Fruit fly (Drosophila melanogaster) whole organism, embryonic: ENCODE results near the gene CG12784.

Source experiments
- Atf6 ChIP-seq: fragments of 200-800 bp; sonication (Bioruptor generic); IDR thresholded peaks from 2 replicates; pipeline ENCODE4 v1.3.6; 2022; ENCODE audit warnings: missing biosample characterization, missing genetic modification characterization
- Awh ChIP-seq: fragments of 200-800 bp; sonication (Bioruptor generic); IDR thresholded peaks from 2 replicates; pipeline ENCODE4, ENCODE4 v1.3.6; 2022; ENCODE audit warnings: missing biosample characterization, missing genetic modification characterization
- CG10431 ChIP-seq: fragments of 200-800 bp; sonication (Bioruptor generic); optimal IDR thresholded peaks from 3 replicates; lab custom pipeline; 2018; ENCODE audit warnings: missing biosample characterization, mild to moderate bottlenecking, missing genetic modification characterization
- CG11093 ChIP-seq: fragments of 200-800 bp; sonication (Bioruptor generic); IDR thresholded peaks from 3 replicates; pipeline ENCODE4 v1.3.6; 2022; ENCODE audit warnings: missing biosample characterization, missing genetic modification characterization
- CG14014 ChIP-seq: fragments of 200-800 bp; sonication (Bioruptor generic); IDR thresholded peaks from 2 replicates; pipeline ENCODE4 v1.3.6; 2022; ENCODE audit warnings: missing biosample characterization, missing genetic modification characterization
- CG14965 ChIP-seq: fragments of 200-800 bp; sonication (Bioruptor generic); optimal IDR thresholded peaks from 2 replicates; lab custom pipeline; 2016; ENCODE audit warnings: missing biosample characterization, missing genetic modification characterization, borderline replicate concordance
- CG1529 ChIP-seq: fragments of 200-800 bp; sonication (Bioruptor generic); optimal IDR thresholded peaks from 3 replicates; lab custom pipeline; 2018; ENCODE audit warnings: missing biosample characterization, missing genetic modification characterization
- CG16779 ChIP-seq: fragments of 200-800 bp; sonication (Bioruptor generic); IDR thresholded peaks from 2 replicates; pipeline ENCODE4 v1.3.6; 2022; ENCODE audit warnings: missing biosample characterization, missing genetic modification characterization
- CG16813 ChIP-seq: fragments of 200-800 bp; sonication (Bioruptor generic); IDR thresholded peaks from 3 replicates; pipeline ENCODE4 v1.3.6; 2022; ENCODE audit warnings: missing biosample characterization, missing genetic modification characterization; ENCODE audit not compliant: partially characterized antibody
- CG16815 ChIP-seq: fragments of 200-800 bp; sonication (Bioruptor generic); optimal IDR thresholded peaks from 3 replicates; lab custom pipeline; 2017; ENCODE audit warnings: missing biosample characterization, mild to moderate bottlenecking, missing genetic modification characterization
- CG17328 ChIP-seq: fragments of 200-800 bp; sonication (Bioruptor generic); IDR thresholded peaks from 2 replicates; pipeline ENCODE4 v1.3.6; 2022; ENCODE audit warnings: missing biosample characterization, missing genetic modification characterization
- CG1792 ChIP-seq: fragments of 200-800 bp; sonication (Bioruptor generic); optimal IDR thresholded peaks from 2 replicates; lab custom pipeline; 2016; ENCODE audit warnings: missing biosample characterization, missing genetic modification characterization
- CG18619 ChIP-seq: fragments of 200-800 bp; sonication (Bioruptor generic); optimal IDR thresholded peaks from 3 replicates; lab custom pipeline; 2017; ENCODE audit warnings: missing biosample characterization, mild to moderate bottlenecking, missing genetic modification characterization
- CG2116 ChIP-seq: fragments of 200-800 bp; sonication (Bioruptor generic); optimal IDR thresholded peaks from 3 replicates; lab custom pipeline; 2018; ENCODE audit warnings: missing biosample characterization, mild to moderate bottlenecking, missing genetic modification characterization
- CG34376 ChIP-seq: fragments of 200-800 bp; sonication (Bioruptor generic); optimal IDR thresholded peaks from 2 replicates; lab custom pipeline; 2018; ENCODE audit warnings: missing biosample characterization, mild to moderate bottlenecking, missing genetic modification characterization
- CG3726 ChIP-seq: fragments of 200-800 bp; sonication (Bioruptor generic); IDR thresholded peaks from 3 replicates; pipeline ENCODE4, ENCODE4 v1.3.6; 2022; ENCODE audit warnings: missing biosample characterization, missing genetic modification characterization
- CG6175 ChIP-seq: fragments of 200-800 bp; sonication (Bioruptor generic); IDR thresholded peaks from 3 replicates; pipeline ENCODE4 v1.3.6; 2022; ENCODE audit warnings: missing biosample characterization, missing genetic modification characterization
- CG7928 ChIP-seq: fragments of 200-800 bp; sonication (Bioruptor generic); optimal IDR thresholded peaks from 2 replicates; lab custom pipeline; 2017; ENCODE audit warnings: missing biosample characterization, mild to moderate bottlenecking, missing genetic modification characterization
- Chrac-16 ChIP-seq: fragments of 200-800 bp; sonication (Bioruptor generic); optimal IDR thresholded peaks from 3 replicates; lab custom pipeline; 2016; ENCODE audit warnings: missing biosample characterization, missing genetic modification characterization
- CrebB ChIP-seq: fragments of 200-800 bp; sonication (Bioruptor generic); optimal IDR thresholded peaks from 3 replicates; lab custom pipeline; 2018; ENCODE audit warnings: missing biosample characterization, mild to moderate bottlenecking, missing genetic modification characterization
- Deaf1 ChIP-seq: fragments of 200-800 bp; optimal IDR thresholded peaks from 3 replicates; lab custom pipeline; 2019; ENCODE audit warnings: missing biosample characterization, mild to moderate bottlenecking, missing genetic modification characterization, moderate library complexity
- Dll ChIP-seq: fragments of 200-800 bp; sonication (Bioruptor generic); IDR thresholded peaks from 4 replicates; pipeline ENCODE4 v1.3.6; 2022; ENCODE audit warnings: missing biosample characterization, missing genetic modification characterization; ENCODE audit not compliant: partially characterized antibody
- Hmr ChIP-seq: fragments of 200-800 bp; sonication (Bioruptor generic); optimal IDR thresholded peaks from 3 replicates; lab custom pipeline; 2017; ENCODE audit warnings: mild to moderate bottlenecking, missing biosample characterization, missing genetic modification reagents, missing genetic modification characterization
- MTF-1 ChIP-seq: fragments of 200-800 bp; sonication (Bioruptor generic); optimal IDR thresholded peaks from 2 replicates; lab custom pipeline; 2018; ENCODE audit warnings: missing biosample characterization, mild to moderate bottlenecking, missing genetic modification characterization, borderline replicate concordance
- Myb ChIP-seq: fragments of 200-800 bp; sonication (Bioruptor generic); optimal IDR thresholded peaks from 2 replicates; lab custom pipeline; 2016; ENCODE audit warnings: missing biosample characterization, missing genetic modification characterization
- NC2β ChIP-seq: fragments of 200-800 bp; sonication (Bioruptor generic); optimal IDR thresholded peaks from 2 replicates; lab custom pipeline; 2016; ENCODE audit warnings: missing biosample characterization, missing genetic modification characterization
- Nf-YC ChIP-seq: fragments of 200-800 bp; optimal IDR thresholded peaks from 3 replicates; lab custom pipeline; 2019; ENCODE audit warnings: missing biosample characterization, mild to moderate bottlenecking, missing genetic modification characterization, moderate library complexity
- Side ChIP-seq: fragments of 200-800 bp; sonication (Bioruptor generic); optimal IDR thresholded peaks from 2 replicates; lab custom pipeline; 2016; ENCODE audit warnings: missing biosample characterization, missing genetic modification characterization
- Tbp ChIP-seq: fragments of >200 bp; optimal IDR thresholded peaks from 2 replicates; lab custom pipeline; 2018; ENCODE audit warnings: missing biosample characterization, missing genetic modification characterization
- Usf ChIP-seq: fragments of 200-800 bp; sonication (Bioruptor generic); optimal IDR thresholded peaks from 2 replicates; lab custom pipeline; 2017; ENCODE audit warnings: missing genotype, missing biosample characterization, missing genetic modification characterization
- Vsx1 ChIP-seq: fragments of 200-800 bp; sonication (Bioruptor generic); optimal IDR thresholded peaks from 2 replicates; lab custom pipeline; 2017; ENCODE audit warnings: missing biosample characterization, mild to moderate bottlenecking, missing genetic modification characterization, missing genetic modification reagents
- ato ChIP-seq: fragments of 200-800 bp; sonication (Bioruptor generic); IDR thresholded peaks from 2 replicates; pipeline ENCODE4 v1.3.6; 2022; ENCODE audit warnings: missing biosample characterization, missing genetic modification characterization; ENCODE audit not compliant: partially characterized antibody
- br ChIP-seq: fragments of >200 bp; optimal IDR thresholded peaks from 2 replicates; lab custom pipeline; 2017
- cad ChIP-seq: fragments of >200 bp; optimal IDR thresholded peaks from 2 replicates; lab custom pipeline; 2017; ENCODE audit warnings: missing biosample characterization, missing genetic modification characterization
- esg ChIP-seq: fragments of 200-800 bp; sonication (Bioruptor generic); conservative IDR thresholded peaks from 2 replicates; pipeline ENCODE4 v1.3.6; 2022; ENCODE audit warnings: missing biosample characterization, missing genetic modification characterization
- eyg ChIP-seq: fragments of 200-800 bp; sonication (Bioruptor generic); optimal IDR thresholded peaks from 3 replicates; lab custom pipeline; 2016; ENCODE audit warnings: missing biosample characterization, missing genetic modification characterization
- fu2 ChIP-seq: fragments of 200-800 bp; sonication (Bioruptor generic); optimal IDR thresholded peaks from 2 replicates; lab custom pipeline; 2016; ENCODE audit warnings: missing biosample characterization, missing genetic modification characterization
- gcm2 ChIP-seq: fragments of 200-800 bp; sonication (Bioruptor generic); optimal IDR thresholded peaks from 2 replicates; lab custom pipeline; 2016; ENCODE audit warnings: missing biosample characterization, missing genetic modification characterization
- gsb ChIP-seq: fragments of 200-800 bp; sonication (Bioruptor generic); IDR thresholded peaks from 2 replicates; pipeline ENCODE4 v1.3.6; 2022; ENCODE audit warnings: missing biosample characterization, missing genetic modification characterization
- hth ChIP-seq: fragments of >200 bp; optimal IDR thresholded peaks from 2 replicates; lab custom pipeline; 2017; ENCODE audit warnings: inconsistent platforms
- ken ChIP-seq: fragments of 200-800 bp; sonication (Bioruptor generic); IDR thresholded peaks from 3 replicates; pipeline ENCODE4 v1.3.6; 2022; ENCODE audit warnings: missing biosample characterization, missing genetic modification characterization
- pfk ChIP-seq: fragments of 200-800 bp; sonication (Bioruptor generic); optimal IDR thresholded peaks from 2 replicates; lab custom pipeline; 2018; ENCODE audit warnings: missing biosample characterization, mild to moderate bottlenecking, missing genetic modification characterization, moderate library complexity
- pita ChIP-seq: fragments of 200-800 bp; sonication (Bioruptor generic); optimal IDR thresholded peaks from 2 replicates; lab custom pipeline; 2017; ENCODE audit warnings: missing biosample characterization, mild to moderate bottlenecking, missing genetic modification characterization
- psq ChIP-seq: fragments of 200-800 bp; sonication (Bioruptor generic); optimal IDR thresholded peaks from 2 replicates; lab custom pipeline; 2017; ENCODE audit warnings: missing biosample characterization, missing genetic modification characterization
- sens ChIP-seq: fragments of 200-800 bp; sonication (Bioruptor generic); peaks from one replicate; lab custom pipeline; 2016; ENCODE audit warnings: missing biosample characterization, missing genetic modification characterization
- slou ChIP-seq: fragments of 200-800 bp; sonication (Bioruptor generic); optimal IDR thresholded peaks from 3 replicates; lab custom pipeline; 2016; ENCODE audit warnings: missing biosample characterization, missing genetic modification characterization
- sna ChIP-seq: fragments of 200-800 bp; sonication (Bioruptor generic); IDR thresholded peaks from 2 replicates; pipeline ENCODE4 v1.3.6; 2022; ENCODE audit warnings: missing biosample characterization, missing genetic modification characterization; ENCODE audit not compliant: partially characterized antibody
- stwl ChIP-seq: fragments of 200-800 bp; sonication (Bioruptor generic); optimal IDR thresholded peaks from 3 replicates; lab custom pipeline; 2018; ENCODE audit warnings: missing biosample characterization, mild to moderate bottlenecking, missing genetic modification characterization, moderate library complexity
- vfl ChIP-seq: fragments of 200-800 bp; sonication (Bioruptor generic); optimal IDR thresholded peaks from 2 replicates; lab custom pipeline; 2016; ENCODE audit warnings: missing biosample characterization, missing genetic modification characterization
- vnd ChIP-seq: fragments of 200-800 bp; sonication (Bioruptor generic); IDR thresholded peaks from 3 replicates; pipeline ENCODE4 v1.3.6; 2022; ENCODE audit warnings: missing biosample characterization, missing genetic modification characterization; ENCODE audit not compliant: partially characterized antibody

CG12784 gene

DNA sequence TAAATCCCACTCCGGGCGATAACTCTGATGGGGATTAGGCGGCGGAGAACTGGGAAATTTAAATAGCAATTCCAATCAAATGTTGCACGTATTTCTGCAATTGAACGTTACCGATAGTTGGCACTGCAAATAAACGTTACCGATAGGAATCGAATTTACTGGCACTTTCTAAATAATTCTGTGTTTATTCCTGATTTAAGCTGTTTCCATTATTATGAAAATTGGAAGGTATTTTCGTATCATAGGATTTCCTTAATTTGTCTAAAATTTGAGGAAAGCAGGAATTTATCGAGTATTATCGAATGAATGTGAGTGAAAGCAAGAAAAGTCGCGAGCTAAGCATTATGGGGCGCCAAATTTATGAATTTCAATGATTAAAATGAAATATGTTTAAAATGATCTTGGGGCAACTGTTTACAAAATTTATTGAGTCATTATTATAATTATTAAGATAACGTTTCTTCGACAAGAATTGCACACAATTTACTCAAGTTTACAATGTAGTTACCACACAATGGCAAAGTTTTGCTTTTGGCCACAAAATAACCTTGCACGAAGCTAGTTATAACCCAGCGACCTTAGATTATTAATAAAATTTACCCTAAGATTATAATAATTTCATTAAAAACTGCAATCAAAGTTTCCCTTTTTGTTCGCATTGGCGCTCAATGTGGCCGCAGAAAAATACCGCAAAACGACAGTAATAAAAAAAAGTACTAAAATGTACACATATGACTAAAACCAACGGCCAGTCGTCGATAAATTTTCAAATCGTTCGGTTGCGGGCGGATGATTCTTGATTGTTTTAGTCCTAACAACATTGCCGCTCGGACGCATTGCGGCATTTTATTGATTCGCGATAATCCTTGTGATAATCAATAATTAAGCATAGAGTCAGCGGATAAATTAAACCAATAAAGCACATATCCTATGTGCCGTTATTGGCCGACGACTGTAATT lies 40.9 kb downstream of the CG12784 start, which contains the start of gene alpha-Man-IIb (continued):
- TF ChIP-seq ato (GFP tag; lab: Robert Waterston, UW), result peak; percentile 38; the same call in 1 of the 2 replicates
- peak; percentile 92 for TF ChIP-seq Dll
- TF ChIP-seq gcm2 (GFP tag; lab: Kevin White, UChicago), result no peak
- TF ChIP-seq CG7928 (GFP tag; lab: Kevin White, UChicago), result no peak
- TF ChIP-seq Usf (GFP tag; lab: Kevin White, UChicago), result no peak
- TF ChIP-seq CG11093, result no peak
- TF ChIP-seq CG1792, result no peak
- no peak for TF ChIP-seq psq (GFP tag; lab: Kevin White, UChicago)
- peak; percentile 7 for TF ChIP-seq Tbp
- TF ChIP-seq CG6175, result no peak
- TF ChIP-seq CrebB (tag; lab: Kevin White, UChicago), result peak; percentile 19
- TF ChIP-seq CG14965, result no peak
- TF ChIP-seq Side (GFP tag; lab: Kevin White, UChicago), result no peak
- TF ChIP-seq gsb (GFP tag; lab: Robert Waterston, UW), result no peak
- no peak for TF ChIP-seq cad (GFP tag; lab: Kevin White, UChicago)
- no peak for TF ChIP-seq MTF-1 (GFP tag; lab: Kevin White, UChicago)
- TF ChIP-seq CG16813 (GFP tag; lab: Robert Waterston, UW), result peak; percentile 69; the same call in 2 of the 3 replicates
- peak; percentile 29 for TF ChIP-seq CG34376
- no peak for TF ChIP-seq CG18619 (GFP tag; lab: Kevin White, UChicago)
- no peak for TF ChIP-seq CG16815 (GFP tag; lab: Kevin White, UChicago)
- peak; percentile 59 for TF ChIP-seq CG2116
- TF ChIP-seq CG10431 (GFP tag; lab: Kevin White, UChicago), result no peak
- TF ChIP-seq CG14014 (GFP tag; lab: Robert Waterston, UW), result no peak
- peak; percentile 81 for TF ChIP-seq sens (GFP tag; lab: Kevin White, UChicago)
- no peak for TF ChIP-seq NC2β
- no peak for TF ChIP-seq pita (GFP tag; lab: Kevin White, UChicago)
- TF ChIP-seq Nf-YC (tag; lab: Kevin White, UChicago), result peak; percentile 35
- no peak for TF ChIP-seq slou (GFP tag; lab: Kevin White, UChicago)
- TF ChIP-seq CG17328 (GFP tag; lab: Robert Waterston, UW), result no peak
- no peak for TF ChIP-seq esg (GFP tag; lab: Robert Waterston, UW)
- TF ChIP-seq ken (GFP tag; lab: Robert Waterston, UW), result no peak
- no peak for TF ChIP-seq eyg
- no peak for TF ChIP-seq CG3726 (GFP tag; lab: Robert Waterston, UW)
- TF ChIP-seq Vsx1 (GFP tag; lab: Kevin White, UChicago), result no peak
- peak; percentile 80 for TF ChIP-seq vnd (GFP tag; lab: Robert Waterston, UW)
- TF ChIP-seq hth (lab: Kevin White, UChicago), result no peak
- no peak for TF ChIP-seq Chrac-16 (GFP tag; lab: Kevin White, UChicago)
- TF ChIP-seq pfk, result no peak
- TF ChIP-seq CG1529 (GFP tag; lab: Kevin White, UChicago), result no peak
- peak; percentile 89 for TF ChIP-seq sna
- 0 out of 2 replicates have a peak, but pooled peaks have one; percentile 24 for TF ChIP-seq Atf6 (GFP tag; lab: Robert Waterston, UW)
- TF ChIP-seq vfl (GFP tag; lab: Kevin White, UChicago), result no peak
- no peak for TF ChIP-seq fu2
- peak; percentile 59 for TF ChIP-seq Myb (GFP tag; lab: Kevin White, UChicago)
- TF ChIP-seq stwl (tag; lab: Kevin White, UChicago), result no peak
- no peak for TF ChIP-seq Awh (GFP tag; lab: Robert Waterston, UW)
- no peak for TF ChIP-seq br
- no peak for TF ChIP-seq CG16779
- TF ChIP-seq Deaf1 (tag; lab: Kevin White, UChicago), result peak; percentile 60
- TF ChIP-seq Hmr (GFP tag; lab: Kevin White, UChicago), result peak; percentile 52
